Worm (Caenorhabditis elegans) whole organism, young adult: ENCODE results near the gene pho-5.
A peak's percentile ranks its signal among the peaks of the same experiment; 100 is the strongest.

Source experiments
- B0261.1 ChIP-seq: sonication (generic microtip); optimal IDR thresholded peaks from 2 replicates; lab custom pipeline; 2016; ENCODE audit warnings: mild to moderate bottlenecking, missing genetic modification characterization, moderate library complexity, missing compliant biosample characterization
- C06A6.2 ChIP-seq: fragments of 200-800 bp; sonication (Bioruptor generic); conservative IDR thresholded peaks from 2 replicates; pipeline ENCODE4 v1.3.6; 2022; ENCODE audit warnings: missing genetic modification characterization, missing compliant biosample characterization
- D2030.7 ChIP-seq: fragments of 200-800 bp; sonication (Bioruptor generic); IDR thresholded peaks from 2 replicates; pipeline ENCODE4 v1.3.6; 2022; ENCODE audit warnings: missing genetic modification reagents, missing genetic modification characterization, missing compliant biosample characterization
- F33H1.4 ChIP-seq: fragments of 200-800 bp; sonication (Bioruptor generic); IDR thresholded peaks from 2 replicates; pipeline ENCODE4 v1.3.6; 2022; ENCODE audit warnings: missing genetic modification reagents, missing genetic modification characterization, missing compliant biosample characterization
- F37B4.10 ChIP-seq: fragments of 200-800 bp; sonication (Bioruptor generic); IDR thresholded peaks from 2 replicates; pipeline ENCODE4 v1.3.6; 2022; ENCODE audit warnings: missing genetic modification characterization, missing compliant biosample characterization
- F39B2.1 ChIP-seq: fragments of 200-800 bp; sonication (Bioruptor generic); IDR thresholded peaks from 2 replicates; pipeline ENCODE4 v1.3.6; 2022; ENCODE audit warnings: missing genetic modification reagents, missing genetic modification characterization, missing compliant biosample characterization
- F52B5.7 ChIP-seq: sonication (generic microtip); optimal IDR thresholded peaks from 2 replicates; lab custom pipeline; 2016; ENCODE audit warnings: mild to moderate bottlenecking, missing genetic modification characterization, missing compliant biosample characterization
- K12H6.12 ChIP-seq: fragments of 200-800 bp; sonication (Bioruptor generic); optimal IDR thresholded peaks from 2 replicates; lab custom pipeline; 2018; ENCODE audit warnings: mild to moderate bottlenecking, missing genetic modification characterization, missing compliant biosample characterization
- Y53F4B.3 ChIP-seq: fragments of 200-800 bp; sonication (Bioruptor generic); IDR thresholded peaks from 2 replicates; pipeline ENCODE4 v1.3.6; 2022; ENCODE audit warnings: missing genetic modification reagents, missing genetic modification characterization, missing compliant biosample characterization
- Y53G8AR.9 ChIP-seq: fragments of 200-800 bp; sonication (Bioruptor generic); conservative IDR thresholded peaks from 2 replicates; pipeline ENCODE4 v1.3.6; 2022; ENCODE audit warnings: missing genetic modification reagents, missing genetic modification characterization, missing compliant biosample characterization
- Y56A3A.18 ChIP-seq: fragments of 200-800 bp; sonication (Bioruptor generic); IDR thresholded peaks from 2 replicates; pipeline ENCODE4 v1.3.6; 2022; ENCODE audit warnings: missing genetic modification reagents, missing genetic modification characterization, missing compliant biosample characterization
- akir-1 ChIP-seq: fragments of 200-800 bp; sonication (Bioruptor generic); optimal IDR thresholded peaks from 2 replicates; lab custom pipeline; 2018; ENCODE audit warnings: mild to moderate bottlenecking, missing genetic modification characterization, moderate library complexity, missing compliant biosample characterization
- aptf-2 ChIP-seq: fragments of 200-800 bp; sonication (Bioruptor generic); conservative IDR thresholded peaks from 2 replicates; pipeline ENCODE4 v1.3.6; 2022; ENCODE audit warnings: missing genetic modification reagents, missing genetic modification characterization, missing compliant biosample characterization
- athp-1 ChIP-seq: sonication (generic microtip); optimal IDR thresholded peaks from 2 replicates; lab custom pipeline; 2017; ENCODE audit warnings: mild to moderate bottlenecking, missing genetic modification characterization, missing compliant biosample characterization
- attf-3 ChIP-seq: fragments of 200-800 bp; sonication (Bioruptor generic); conservative IDR thresholded peaks from 2 replicates; pipeline ENCODE4 v1.3.6; 2022; ENCODE audit warnings: missing genetic modification reagents, missing genetic modification characterization, missing compliant biosample characterization
- ceh-100 ChIP-seq: fragments of 200-800 bp; sonication (Bioruptor generic); IDR thresholded peaks from 2 replicates; pipeline ENCODE4 v1.3.6; 2022; ENCODE audit warnings: missing genetic modification reagents, missing genetic modification characterization, missing compliant biosample characterization
- ceh-27 ChIP-seq: fragments of 200-800 bp; sonication (Bioruptor generic); optimal IDR thresholded peaks from 2 replicates; lab custom pipeline; 2018; ENCODE audit warnings: mild to moderate bottlenecking, missing genetic modification characterization, moderate library complexity, missing compliant biosample characterization
- ceh-79 ChIP-seq: sonication (generic microtip); optimal IDR thresholded peaks from 2 replicates; lab custom pipeline; 2017; ENCODE audit warnings: mild to moderate bottlenecking, missing genetic modification characterization, missing compliant biosample characterization
- chd-7 ChIP-seq: sonication (generic microtip); optimal IDR thresholded peaks from 2 replicates; lab custom pipeline; 2016; ENCODE audit warnings: mild to moderate bottlenecking, missing genetic modification characterization, moderate library complexity, missing compliant biosample characterization
- dox-1 ChIP-seq: fragments of 200-800 bp; sonication (Bioruptor generic); IDR thresholded peaks from 2 replicates; pipeline ENCODE4 v1.3.6; 2022; ENCODE audit warnings: missing genetic modification reagents, missing genetic modification characterization, missing compliant biosample characterization
- dpl-1 ChIP-seq: fragments of 150-350 bp; optimal IDR thresholded peaks from 2 replicates; lab custom pipeline; 2014; ENCODE audit warnings: missing biosample characterization, missing genetic modification reagents, missing genetic modification characterization
- ets-4 ChIP-seq: fragments of 200-800 bp; sonication (Bioruptor generic); optimal IDR thresholded peaks from 2 replicates; lab custom pipeline; 2018; ENCODE audit warnings: mild to moderate bottlenecking, missing genetic modification characterization, missing compliant biosample characterization
- hmg-20 ChIP-seq: fragments of 200-800 bp; sonication (Bioruptor generic); IDR thresholded peaks from 2 replicates; pipeline ENCODE4 v1.3.6; 2022; ENCODE audit warnings: missing genetic modification reagents, missing genetic modification characterization, missing compliant biosample characterization
- hrde-1 ChIP-seq: sonication (generic microtip); optimal IDR thresholded peaks from 2 replicates; lab custom pipeline; 2016; ENCODE audit warnings: missing genetic modification characterization, mild to moderate bottlenecking, missing compliant biosample characterization, moderate library complexity, missing genotype, missing genetic modification reagents, borderline replicate concordance
- hsf-1 ChIP-seq: fragments of 200-800 bp; sonication (Bioruptor generic); IDR thresholded peaks from 2 replicates; pipeline ENCODE4 v1.3.6; 2022; ENCODE audit warnings: missing genetic modification reagents, missing genetic modification characterization, missing compliant biosample characterization
- lin-26 ChIP-seq: fragments of 200-800 bp; sonication (Bioruptor generic); IDR thresholded peaks from 2 replicates; pipeline ENCODE4 v1.3.6; 2022; ENCODE audit warnings: missing genetic modification reagents, missing genetic modification characterization, missing compliant biosample characterization
- lin-40 ChIP-seq: sonication (generic microtip); optimal IDR thresholded peaks from 2 replicates; lab custom pipeline; 2016; ENCODE audit warnings: missing genetic modification characterization, mild to moderate bottlenecking, missing compliant biosample characterization, missing genotype, missing genetic modification reagents
- lin-54 ChIP-seq: fragments of 200-800 bp; sonication (Bioruptor generic); optimal IDR thresholded peaks from 2 replicates; lab custom pipeline; 2018; ENCODE audit warnings: mild to moderate bottlenecking, missing genetic modification characterization, missing compliant biosample characterization
- lsy-27 ChIP-seq: sonication (generic microtip); optimal IDR thresholded peaks from 2 replicates; lab custom pipeline; 2017; ENCODE audit warnings: missing genetic modification characterization, mild to moderate bottlenecking, missing compliant biosample characterization, antibody characterized with exemption, missing genotype, borderline replicate concordance; ENCODE audit not compliant: insufficient read depth
- madf-3 ChIP-seq: fragments of 200-800 bp; sonication (Bioruptor generic); IDR thresholded peaks from 2 replicates; pipeline ENCODE4 v1.3.6; 2022; ENCODE audit warnings: missing genetic modification reagents, missing genetic modification characterization, missing compliant biosample characterization
- madf-6 ChIP-seq: fragments of 200-800 bp; sonication (Bioruptor generic); IDR thresholded peaks from 2 replicates; pipeline ENCODE4 v1.3.6; 2022; ENCODE audit warnings: missing genetic modification reagents, missing genetic modification characterization, missing compliant biosample characterization
- mcd-1 ChIP-seq: fragments of 200-800 bp; sonication (Bioruptor generic); IDR thresholded peaks from 2 replicates; pipeline ENCODE4 v1.3.6; 2022; ENCODE audit warnings: missing genetic modification reagents, missing genetic modification characterization, missing compliant biosample characterization
- mel-28 ChIP-seq: sonication (generic microtip); optimal IDR thresholded peaks from 2 replicates; lab custom pipeline; 2016; ENCODE audit warnings: borderline replicate concordance, mild to moderate bottlenecking, missing genetic modification characterization, missing compliant biosample characterization
- mes-4 ChIP-seq: sonication (generic microtip); optimal IDR thresholded peaks from 2 replicates; lab custom pipeline; 2016; ENCODE audit warnings: missing genotype, missing genetic modification characterization, missing compliant biosample characterization
- nfya-2 ChIP-seq: fragments of 200-800 bp; sonication (Bioruptor generic); IDR thresholded peaks from 2 replicates; pipeline ENCODE4 v1.3.6; 2022; ENCODE audit warnings: missing genetic modification reagents, missing genetic modification characterization, missing compliant biosample characterization
- nhr-120 ChIP-seq: fragments of 200-800 bp; sonication (Bioruptor generic); IDR thresholded peaks from 2 replicates; pipeline ENCODE4 v1.3.6; 2022; ENCODE audit warnings: missing genetic modification characterization, missing compliant biosample characterization
- nhr-27 ChIP-seq: fragments of 200-800 bp; sonication (Bioruptor generic); optimal IDR thresholded peaks from 2 replicates; lab custom pipeline; 2018; ENCODE audit warnings: mild to moderate bottlenecking, missing genetic modification characterization, moderate library complexity, missing compliant biosample characterization
- nhr-80 ChIP-seq: sonication (generic microtip); optimal IDR thresholded peaks from 2 replicates; lab custom pipeline; 2016; ENCODE audit warnings: missing genetic modification characterization, missing compliant biosample characterization
- nhr-90 ChIP-seq: sonication (generic microtip); optimal IDR thresholded peaks from 2 replicates; lab custom pipeline; 2016; ENCODE audit warnings: missing genotype, mild to moderate bottlenecking, missing genetic modification characterization, missing compliant biosample characterization
- sdz-38 ChIP-seq: sonication (generic microtip); optimal IDR thresholded peaks from 2 replicates; lab custom pipeline; 2016; ENCODE audit warnings: missing genotype, missing genetic modification characterization, missing compliant biosample characterization
- snpc-4 ChIP-seq, 5 experiments: fragments of 150-350 bp in 1 of 5; sonication (generic microtip) in 4 of 5; optimal IDR thresholded peaks; 2 replicates each; lab custom pipeline; 2014 to 2018; ENCODE audit warnings: missing genetic modification characterization in 5 of 5, missing biosample characterization in 3 of 5, antibody characterized with exemption in 2 of 5, mild to moderate bottlenecking in 2 of 5, missing compliant biosample characterization in 2 of 5, missing genotype in 2 of 5, moderate library complexity in 2 of 5, missing genetic modification reagents in 1 of 5
- tlf-1 ChIP-seq: fragments of 200-800 bp; sonication (Bioruptor generic); optimal IDR thresholded peaks from 2 replicates; lab custom pipeline; 2018; ENCODE audit warnings: mild to moderate bottlenecking, missing genetic modification characterization, missing compliant biosample characterization
- ztf-25 ChIP-seq: fragments of 200-800 bp; sonication (Bioruptor generic); IDR thresholded peaks from 2 replicates; pipeline ENCODE4 v1.3.6; 2022; ENCODE audit warnings: missing genetic modification reagents, missing genetic modification characterization, missing compliant biosample characterization
- ztf-26 ChIP-seq: sonication (generic microtip); optimal IDR thresholded peaks from 2 replicates; lab custom pipeline; 2017; ENCODE audit warnings: missing genetic modification characterization, missing compliant biosample characterization

Gene pho-5

ce11 chrIII:7287503-7287902 is 1.8 kb upstream of the pho-5 start, which contains the start of gene ykt-6:
TSS of gene ykt-6 (minus strand) at chrIII:7287603.
- TF ChIP-seq Y56A3A.18 (GFP tag; lab: Robert Waterston, UW) = no peak
- TF ChIP-seq ceh-100 = no peak
- no peak for TF ChIP-seq B0261.1 (tag; lab: Kevin White, UChicago)
- no peak for TF ChIP-seq sdz-38 (tag; lab: Kevin White, UChicago)
- TF ChIP-seq chd-7 = no peak
- TF ChIP-seq hmg-20 (GFP tag; lab: Robert Waterston, UW) = no peak
- TF ChIP-seq mcd-1 (GFP tag; lab: Robert Waterston, UW) = no peak
- TF ChIP-seq F39B2.1 (GFP tag; lab: Robert Waterston, UW) = no peak
- no peak for TF ChIP-seq dpl-1 (GFP tag; lab: Kevin White, UChicago)
- no peak for TF ChIP-seq nfya-2 (GFP tag; lab: Robert Waterston, UW)
- no peak for TF ChIP-seq akir-1
- no peak for TF ChIP-seq dox-1 (GFP tag; lab: Robert Waterston, UW)
- no peak for TF ChIP-seq mes-4 (tag; lab: Kevin White, UChicago)
- no peak for TF ChIP-seq D2030.7
- TF ChIP-seq aptf-2 = no peak

- no peak for TF ChIP-seq madf-6 (GFP tag; lab: Robert Waterston, UW)
- no peak for TF ChIP-seq ceh-79 (tag; lab: Kevin White, UChicago)
- TF ChIP-seq attf-3 (GFP tag; lab: Robert Waterston, UW) = peak; percentile 66; the same call in 1 of the 2 replicates
- TF ChIP-seq snpc-4 (GFP tag; optimal IDR thresholded peaks at IDR 0.05; lab: Kevin White, UChicago) = no peak
- peak in 1 of 4 experiments; percentile 55 for TF ChIP-seq snpc-4 (tag; optimal IDR thresholded peaks at IDR 0.05; lab: Kevin White, UChicago)
- TF ChIP-seq, all 124 proteins: peak for 2
These were observed 4.5 kb downstream of the pho-5 start, which contains the start of gene B0361.3 for ce11 chrIII:7281179-7281578. TSS of gene B0361.3 (plus strand) at chrIII:7281462.

- TF ChIP-seq nhr-120 (GFP tag; lab: Robert Waterston, UW) = 0 out of 2 replicates have a peak, but pooled peaks have one; percentile 47
- peak; percentile 30 for TF ChIP-seq nhr-27 (tag; lab: Kevin White, UChicago)
- TF ChIP-seq lsy-27 (tag; lab: Kevin White, UChicago) = no peak
- peak; percentile 49 for TF ChIP-seq nhr-90 (tag; lab: Kevin White, UChicago)
- TF ChIP-seq snpc-4 (GFP tag; optimal IDR thresholded peaks at IDR 0.05; lab: Kevin White, UChicago) = peak; percentile 97
- TF ChIP-seq snpc-4 (tag; optimal IDR thresholded peaks at IDR 0.05; lab: Kevin White, UChicago) = peak; percentile 99 to 100 (median 100)
- TF ChIP-seq F33H1.4 = peak; percentile 18; the same call in 1 of the 2 replicates
- no peak for TF ChIP-seq Y53F4B.3 (GFP tag; lab: Robert Waterston, UW)
- TF ChIP-seq C06A6.2 = peak; percentile 79
- TF ChIP-seq K12H6.12 = peak; percentile 41
- no peak for TF ChIP-seq hsf-1 (GFP tag; lab: Robert Waterston, UW)
- peak; percentile 18 for TF ChIP-seq dpl-1 (GFP tag; lab: Kevin White, UChicago)
- 0 out of 2 replicates have a peak, but pooled peaks have one; percentile 32 for TF ChIP-seq hmg-20 (GFP tag; lab: Robert Waterston, UW)
- peak; percentile 52 for TF ChIP-seq nhr-80 (tag; lab: Kevin White, UChicago)
- TF ChIP-seq mcd-1 (GFP tag; lab: Robert Waterston, UW) = peak; percentile 83
- peak; percentile 5 for TF ChIP-seq athp-1
- TF ChIP-seq lin-26 (GFP tag; lab: Robert Waterston, UW) = peak; percentile 70; the same call in 1 of the 2 replicates
- TF ChIP-seq tlf-1 = peak; percentile 51
- TF ChIP-seq hrde-1 (tag; lab: Kevin White, UChicago) = no peak
- TF ChIP-seq lin-54 (GFP tag; lab: Kevin White, UChicago) = peak; percentile 76
- TF ChIP-seq ztf-25 = no peak
- peak; percentile 82 for TF ChIP-seq ztf-26 (tag; lab: Kevin White, UChicago)
- no peak for TF ChIP-seq F37B4.10
- TF ChIP-seq ceh-27 (GFP tag; lab: Kevin White, UChicago) = peak; percentile 72
- no peak for TF ChIP-seq madf-3 (GFP tag; lab: Robert Waterston, UW)
- no peak for TF ChIP-seq mel-28 (tag; lab: Kevin White, UChicago)
- peak; percentile 23 for TF ChIP-seq ets-4 (GFP tag; lab: Kevin White, UChicago)
- TF ChIP-seq lin-40 (tag; lab: Kevin White, UChicago) = peak; percentile 90
- peak; percentile 79 for TF ChIP-seq Y53G8AR.9
- TF ChIP-seq F52B5.7 (tag; lab: Kevin White, UChicago) = peak; percentile 38
These were observed 7.2 kb downstream of the pho-5 start for ce11 chrIII:7278491-7278890.
